Fruit fly (Drosophila melanogaster) whole organism, embryonic: Measurements from ENCODE around the gene Pc.

Experiments
- CG1024 ChIP-seq: fragments of 200-800 bp; sonication (Bioruptor generic); IDR thresholded peaks from 2 replicates; pipeline ENCODE4 v1.3.6; 2022; ENCODE audit warnings: missing biosample characterization, missing genetic modification characterization
- CG10267 ChIP-seq: fragments of 200-800 bp; sonication (Bioruptor generic); optimal IDR thresholded peaks from 2 replicates; lab custom pipeline; 2018; ENCODE audit warnings: missing biosample characterization, mild to moderate bottlenecking, missing genetic modification characterization, moderate library complexity
- CG10274 ChIP-seq: fragments of 200-800 bp; sonication (Bioruptor generic); optimal IDR thresholded peaks from 3 replicates; lab custom pipeline; 2017; ENCODE audit warnings: missing biosample characterization, mild to moderate bottlenecking, missing genetic modification characterization
- CG10979 ChIP-seq: fragments of 200-800 bp; sonication (Bioruptor generic); optimal IDR thresholded peaks from 2 replicates; lab custom pipeline; 2018; ENCODE audit warnings: missing biosample characterization, mild to moderate bottlenecking, missing genetic modification characterization, moderate library complexity
- CG11093 ChIP-seq: fragments of 200-800 bp; sonication (Bioruptor generic); IDR thresholded peaks from 3 replicates; pipeline ENCODE4 v1.3.6; 2022; ENCODE audit warnings: missing biosample characterization, missing genetic modification characterization
- CG15073 ChIP-seq: fragments of 200-800 bp; sonication (Bioruptor generic); optimal IDR thresholded peaks from 2 replicates; lab custom pipeline; 2016; ENCODE audit warnings: missing biosample characterization, missing genetic modification characterization
- CG1529 ChIP-seq: fragments of 200-800 bp; sonication (Bioruptor generic); optimal IDR thresholded peaks from 3 replicates; lab custom pipeline; 2018; ENCODE audit warnings: missing biosample characterization, missing genetic modification characterization
- CG15696 ChIP-seq: fragments of 200-800 bp; sonication (Bioruptor generic); optimal IDR thresholded peaks from 2 replicates; lab custom pipeline; 2019; ENCODE audit warnings: missing biosample characterization, mild to moderate bottlenecking, missing genetic modification characterization, moderate library complexity
- CG31388 ChIP-seq: fragments of 200-800 bp; sonication (Bioruptor generic); optimal IDR thresholded peaks from 2 replicates; lab custom pipeline; 2016; ENCODE audit warnings: missing biosample characterization, missing genetic modification characterization
- CG3838 ChIP-seq: fragments of 200-800 bp; sonication (Bioruptor generic); optimal IDR thresholded peaks from 3 replicates; lab custom pipeline; 2016; ENCODE audit warnings: missing biosample characterization, missing genetic modification characterization
- CG6765 ChIP-seq: fragments of 200-800 bp; sonication (Bioruptor generic); optimal IDR thresholded peaks from 3 replicates; lab custom pipeline; 2017; ENCODE audit warnings: missing biosample characterization, mild to moderate bottlenecking, missing genetic modification characterization
- CG6854 ChIP-seq: fragments of 200-800 bp; sonication (Bioruptor generic); optimal IDR thresholded peaks from 3 replicates; lab custom pipeline; 2017; ENCODE audit warnings: missing biosample characterization, mild to moderate bottlenecking, missing genetic modification characterization
- CG8089 ChIP-seq: fragments of 200-800 bp; sonication (Bioruptor generic); optimal IDR thresholded peaks from 3 replicates; lab custom pipeline; 2016; ENCODE audit warnings: missing biosample characterization, missing genetic modification characterization
- Dbx ChIP-seq: fragments of 200-800 bp; sonication (Bioruptor generic); IDR thresholded peaks from 3 replicates; pipeline ENCODE4 v1.3.6; 2022; ENCODE audit warnings: missing biosample characterization, missing genetic modification characterization
- Deaf1 ChIP-seq: fragments of 200-800 bp; optimal IDR thresholded peaks from 3 replicates; lab custom pipeline; 2019; ENCODE audit warnings: missing biosample characterization, mild to moderate bottlenecking, missing genetic modification characterization, moderate library complexity
- E2f2 ChIP-seq: fragments of 200-800 bp; sonication (Bioruptor generic); IDR thresholded peaks from 2 replicates; pipeline ENCODE4 v1.3.6; 2022; ENCODE audit warnings: missing biosample characterization, missing genetic modification characterization
- Ets97D ChIP-seq: fragments of 200-800 bp; sonication (Bioruptor generic); optimal IDR thresholded peaks from 3 replicates; lab custom pipeline; 2016; ENCODE audit warnings: missing biosample characterization, missing genetic modification characterization
- HLHmδ ChIP-seq: fragments of 200-800 bp; sonication (Bioruptor generic); optimal IDR thresholded peaks from 2 replicates; lab custom pipeline; 2018; ENCODE audit warnings: missing biosample characterization, mild to moderate bottlenecking, missing genetic modification characterization, moderate library complexity
- Kr ChIP-seq: fragments of 200-800 bp; sonication (Bioruptor generic); optimal IDR thresholded peaks from 2 replicates; lab custom pipeline; 2017; ENCODE audit warnings: missing biosample characterization, mild to moderate bottlenecking, missing genetic modification characterization
- Myb ChIP-seq: fragments of 200-800 bp; sonication (Bioruptor generic); optimal IDR thresholded peaks from 2 replicates; lab custom pipeline; 2016; ENCODE audit warnings: missing biosample characterization, missing genetic modification characterization
- Nf-YC ChIP-seq: fragments of 200-800 bp; optimal IDR thresholded peaks from 3 replicates; lab custom pipeline; 2019; ENCODE audit warnings: missing biosample characterization, mild to moderate bottlenecking, missing genetic modification characterization, moderate library complexity
- NfI ChIP-seq: fragments of 200-800 bp; sonication (Bioruptor generic); optimal IDR thresholded peaks from 3 replicates; lab custom pipeline; 2018; ENCODE audit warnings: missing biosample characterization, mild to moderate bottlenecking, missing genetic modification characterization, moderate library complexity
- Optix ChIP-seq: fragments of 200-800 bp; sonication (Bioruptor generic); IDR thresholded peaks from 3 replicates; pipeline ENCODE4 v1.3.6; 2022; ENCODE audit warnings: missing biosample characterization, missing genetic modification characterization
- Ravus ChIP-seq: fragments of 200-800 bp; sonication (Bioruptor generic); IDR thresholded peaks from 2 replicates; pipeline ENCODE4 v1.3.6; 2022; ENCODE audit warnings: missing biosample characterization, missing genetic modification characterization
- Scr ChIP-seq: fragments of 200-800 bp; sonication (Bioruptor generic); IDR thresholded peaks from 2 replicates; pipeline ENCODE4 v1.3.6; 2022; ENCODE audit warnings: missing biosample characterization, missing genetic modification characterization; ENCODE audit not compliant: partially characterized antibody
- Ssrp ChIP-seq: fragments of 200-800 bp; sonication (Bioruptor generic); optimal IDR thresholded peaks from 2 replicates; lab custom pipeline; 2018; ENCODE audit warnings: missing biosample characterization, mild to moderate bottlenecking, missing genetic modification characterization, moderate library complexity
- ara ChIP-seq: fragments of 200-800 bp; sonication (Bioruptor generic); IDR thresholded peaks from 2 replicates; pipeline ENCODE4 v1.3.6; 2022; ENCODE audit warnings: missing biosample characterization, missing genetic modification characterization
- ase ChIP-seq: fragments of 200-800 bp; sonication (Bioruptor generic); IDR thresholded peaks from 3 replicates; pipeline ENCODE4 v1.3.6; 2022; ENCODE audit warnings: missing biosample characterization, missing genetic modification characterization
- bbx ChIP-seq: fragments of 200-800 bp; sonication (Bioruptor generic); IDR thresholded peaks from 2 replicates; pipeline ENCODE4 v1.3.6; 2022; ENCODE audit warnings: missing biosample characterization, missing genetic modification characterization; ENCODE audit not compliant: partially characterized antibody
- bcd ChIP-seq: fragments of 200-800 bp; sonication (Bioruptor generic); optimal IDR thresholded peaks from 2 replicates; lab custom pipeline; 2017; ENCODE audit warnings: missing biosample characterization, mild to moderate bottlenecking, missing genetic modification characterization
- cas ChIP-seq: fragments of 200-800 bp; sonication (Bioruptor generic); IDR thresholded peaks from 2 replicates; pipeline ENCODE4 v1.3.6; 2022; ENCODE audit warnings: missing biosample characterization, missing genetic modification characterization
- dati ChIP-seq: fragments of 200-800 bp; sonication (Bioruptor generic); IDR thresholded peaks from 2 replicates; pipeline ENCODE4 v1.3.6; 2022; ENCODE audit warnings: missing biosample characterization, missing genetic modification characterization
- disco-r ChIP-seq: fragments of 200-800 bp; sonication (Bioruptor generic); optimal IDR thresholded peaks from 2 replicates; lab custom pipeline; 2016; ENCODE audit warnings: missing biosample characterization, missing genetic modification characterization
- esg ChIP-seq: fragments of 200-800 bp; sonication (Bioruptor generic); conservative IDR thresholded peaks from 2 replicates; pipeline ENCODE4 v1.3.6; 2022; ENCODE audit warnings: missing biosample characterization, missing genetic modification characterization
- gcm2 ChIP-seq: fragments of 200-800 bp; sonication (Bioruptor generic); optimal IDR thresholded peaks from 2 replicates; lab custom pipeline; 2016; ENCODE audit warnings: missing biosample characterization, missing genetic modification characterization
- gem ChIP-seq: fragments of 200-800 bp; sonication (Bioruptor generic); optimal IDR thresholded peaks from 2 replicates; lab custom pipeline; 2019; ENCODE audit warnings: missing biosample characterization, mild to moderate bottlenecking, missing genetic modification characterization, moderate library complexity
- grau ChIP-seq: fragments of 200-800 bp; optimal IDR thresholded peaks from 3 replicates; lab custom pipeline; 2019; ENCODE audit warnings: missing biosample characterization, mild to moderate bottlenecking, missing genetic modification characterization, moderate library complexity
- hbn ChIP-seq: fragments of 200-800 bp; sonication (Bioruptor generic); IDR thresholded peaks from 2 replicates; pipeline ENCODE4 v1.3.6; 2022; ENCODE audit warnings: missing biosample characterization, missing genetic modification characterization; ENCODE audit not compliant: partially characterized antibody
- klu ChIP-seq: fragments of 200-800 bp; sonication (Bioruptor generic); IDR thresholded peaks from 2 replicates; pipeline ENCODE4 v1.3.6; 2022; ENCODE audit warnings: missing biosample characterization, missing genetic modification characterization
- maf-S ChIP-seq: fragments of 200-800 bp; sonication (Bioruptor generic); optimal IDR thresholded peaks from 2 replicates; lab custom pipeline; 2016; ENCODE audit warnings: missing biosample characterization, missing genetic modification characterization
- onecut ChIP-seq: fragments of 200-800 bp; sonication (Bioruptor generic); IDR thresholded peaks from 2 replicates; pipeline ENCODE4 v1.3.6; 2022; ENCODE audit warnings: missing biosample characterization, missing genetic modification characterization
- pan ChIP-seq, 4 experiments: fragments of >200 bp in 3 of 4; fragments of 200-800 bp in 1 of 4; sonication (Bioruptor generic) in 1 of 4; optimal IDR thresholded peaks in 3 of 4; IDR thresholded peaks in 1 of 4; 2 replicates each; pipeline versions ENCODE4 v1.3.6 to Lab custom; 2017 to 2022; ENCODE audit warnings: missing biosample characterization in 2 of 4, missing genetic modification characterization in 2 of 4, mixed read lengths in 1 of 4
- pum ChIP-seq: fragments of 200-800 bp; sonication (Bioruptor generic); optimal IDR thresholded peaks from 2 replicates; lab custom pipeline; 2016; ENCODE audit warnings: missing biosample characterization, missing genetic modification characterization
- pzg ChIP-seq: fragments of 200-800 bp; sonication (Bioruptor generic); optimal IDR thresholded peaks from 3 replicates; lab custom pipeline; 2018; ENCODE audit warnings: missing biosample characterization, mild to moderate bottlenecking, missing genetic modification characterization, moderate library complexity
- sens-2 ChIP-seq: fragments of 200-800 bp; sonication (Bioruptor generic); IDR thresholded peaks from 2 replicates; pipeline ENCODE4 v1.3.6; 2022; ENCODE audit warnings: missing biosample characterization, missing genetic modification characterization
- slbo ChIP-seq: fragments of 200-800 bp; sonication (Bioruptor generic); IDR thresholded peaks from 2 replicates; pipeline ENCODE4 v1.3.6; 2022; ENCODE audit warnings: missing biosample characterization, missing genetic modification characterization
- so ChIP-seq: fragments of 200-800 bp; sonication (Bioruptor generic); IDR thresholded peaks from 3 replicates; pipeline ENCODE4 v1.3.6; 2022; ENCODE audit warnings: missing biosample characterization, missing genetic modification characterization
- unc-4 ChIP-seq: fragments of 200-800 bp; sonication (Bioruptor generic); IDR thresholded peaks from 2 replicates; pipeline ENCODE4 v1.3.6; 2022; ENCODE audit warnings: missing biosample characterization, missing genetic modification characterization; ENCODE audit not compliant: partially characterized antibody
- z ChIP-seq: fragments of 200-800 bp; sonication (Bioruptor generic); IDR thresholded peaks from 3 replicates; pipeline ENCODE4 v1.3.6; 2022; ENCODE audit warnings: missing biosample characterization, missing genetic modification characterization
- zfh1 ChIP-seq: fragments of 200-800 bp; sonication (Bioruptor generic); IDR thresholded peaks from 3 replicates; pipeline ENCODE4 v1.3.6; 2022; ENCODE audit warnings: missing biosample characterization, missing genetic modification characterization

Gene Pc

DNA sequence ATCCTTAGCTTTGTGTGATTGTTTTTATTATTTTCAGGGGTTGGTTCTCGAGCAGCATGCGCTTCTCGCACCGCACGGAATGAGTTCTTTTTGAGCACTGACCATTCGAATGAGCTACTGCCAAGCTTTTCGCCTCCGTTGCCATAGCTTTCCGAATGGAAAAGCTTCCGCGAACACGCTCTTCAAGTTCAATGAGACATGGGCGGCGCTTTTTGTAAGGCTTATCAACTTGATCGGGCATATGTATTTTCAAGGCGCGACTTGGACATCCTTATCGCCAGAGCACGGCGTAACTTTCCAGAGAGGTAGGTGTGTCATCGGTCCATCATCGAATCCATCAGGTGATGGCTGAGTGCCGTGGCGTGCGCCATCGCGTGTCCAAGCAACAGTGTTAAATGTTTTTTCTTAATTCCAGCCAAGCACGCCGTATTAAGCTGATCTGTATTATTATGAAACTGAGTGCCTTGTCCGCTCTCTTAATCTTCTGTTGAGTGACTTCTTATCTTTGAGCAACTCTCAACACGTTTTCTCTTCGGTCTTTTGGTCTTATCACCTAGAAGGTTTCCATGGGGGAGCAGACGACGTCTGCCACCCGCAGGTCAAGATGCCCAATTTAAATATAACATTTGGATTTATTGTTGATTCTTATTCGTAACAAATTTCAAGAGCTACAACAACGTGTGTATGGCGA lies 37.8 kb downstream of the Pc start, which contains the start of gene AcCoAS (continued):
- no peak for TF ChIP-seq hbn (GFP tag; lab: Robert Waterston, UW)
- TF ChIP-seq Ravus (GFP tag; lab: Robert Waterston, UW): no peak
- peak; percentile 44 for TF ChIP-seq grau
- 0 out of 3 replicates have a peak, but pooled peaks have one; percentile 13 for TF ChIP-seq zfh1 (GFP tag; lab: Robert Waterston, UW)
- no peak for TF ChIP-seq cas (GFP tag; lab: Robert Waterston, UW)
- peak; percentile 47 for TF ChIP-seq Nf-YC (tag; lab: Kevin White, UChicago)
- TF ChIP-seq Deaf1 (tag; lab: Kevin White, UChicago): peak; percentile 92
- TF ChIP-seq CG15696 (tag; lab: Kevin White, UChicago): no peak
- TF ChIP-seq Kr: no peak
- TF ChIP-seq unc-4 (GFP tag; lab: Robert Waterston, UW): peak; percentile 36
- TF ChIP-seq CG11093 (GFP tag; lab: Robert Waterston, UW): no peak
- TF ChIP-seq CG15073: no peak
- TF ChIP-seq pan (optimal IDR thresholded peaks at IDR 0.05; lab: Kevin White, UChicago): no peak
- no peak for TF ChIP-seq pan (GFP tag; optimal IDR thresholded peaks at IDR 0.05 in 1 of 2, IDR thresholded peaks at IDR 0.05 in 1 of 2)
- TF ChIP-seq klu (GFP tag; lab: Robert Waterston, UW): no peak
- peak; percentile 19 for TF ChIP-seq gem (tag; lab: Kevin White, UChicago)
- peak; percentile 88 for TF ChIP-seq z (GFP tag; lab: Robert Waterston, UW)
- TF ChIP-seq CG8089 (GFP tag; lab: Kevin White, UChicago): no peak
- peak; percentile 13; the same call in 1 of the 2 replicates for TF ChIP-seq E2f2 (GFP tag; lab: Robert Waterston, UW)
- peak; percentile 37 for TF ChIP-seq NfI
- TF ChIP-seq CG10274 (GFP tag; lab: Kevin White, UChicago): peak; percentile 34
- peak; percentile 52 for TF ChIP-seq CG6765 (GFP tag; lab: Kevin White, UChicago)
- peak; percentile 4 for TF ChIP-seq CG6854 (GFP tag; lab: Kevin White, UChicago)
- TF ChIP-seq ara (GFP tag; lab: Robert Waterston, UW): no peak
- peak; percentile 62; the same call in 2 of the 3 replicates for TF ChIP-seq Dbx
- no peak for TF ChIP-seq CG10979
- TF ChIP-seq maf-S (GFP tag; lab: Kevin White, UChicago): no peak
- no peak for TF ChIP-seq disco-r (GFP tag; lab: Kevin White, UChicago)
- peak; percentile 3 for TF ChIP-seq Myb (GFP tag; lab: Kevin White, UChicago)
- 0 out of 2 replicates have a peak, but pooled peaks have one; percentile 19 for TF ChIP-seq slbo (GFP tag; lab: Robert Waterston, UW)
- TF ChIP-seq bbx: peak; percentile 30; the same call in 1 of the 2 replicates
- no peak for TF ChIP-seq ase (GFP tag; lab: Robert Waterston, UW)
- no peak for TF ChIP-seq sens-2 (GFP tag; lab: Robert Waterston, UW)
- no peak for TF ChIP-seq Ets97D (GFP tag; lab: Kevin White, UChicago)
- TF ChIP-seq so (GFP tag; lab: Robert Waterston, UW): no peak
- TF ChIP-seq Ssrp (tag; lab: Kevin White, UChicago): no peak
- TF ChIP-seq gcm2 (GFP tag; lab: Kevin White, UChicago): no peak
- no peak for TF ChIP-seq onecut
- TF ChIP-seq bcd (GFP tag; lab: Kevin White, UChicago): peak; percentile 13
- peak; percentile 33 for TF ChIP-seq pzg
- no peak for TF ChIP-seq pum (GFP tag; lab: Kevin White, UChicago)
- TF ChIP-seq dati (GFP tag; lab: Robert Waterston, UW): no peak
- no peak for TF ChIP-seq CG1529 (GFP tag; lab: Kevin White, UChicago)
- TF ChIP-seq HLHmδ (GFP tag; lab: Kevin White, UChicago): no peak
- no peak for TF ChIP-seq CG31388 (GFP tag; lab: Kevin White, UChicago)
- TF ChIP-seq CG3838: no peak
- TF ChIP-seq Scr (GFP tag; lab: Robert Waterston, UW): 0 out of 2 replicates have a peak, but pooled peaks have one; percentile 39
- TF ChIP-seq CG1024 (GFP tag; lab: Robert Waterston, UW): no peak
- no peak for TF ChIP-seq CG10267 (tag; lab: Kevin White, UChicago)
- TF ChIP-seq Optix (GFP tag; lab: Robert Waterston, UW): no peak
- no peak for TF ChIP-seq esg (GFP tag; lab: Robert Waterston, UW)
